Worm (Caenorhabditis elegans): Measurements from ENCODE around the gene mrpl-44.

The mrpl-44 gene

DNA sequence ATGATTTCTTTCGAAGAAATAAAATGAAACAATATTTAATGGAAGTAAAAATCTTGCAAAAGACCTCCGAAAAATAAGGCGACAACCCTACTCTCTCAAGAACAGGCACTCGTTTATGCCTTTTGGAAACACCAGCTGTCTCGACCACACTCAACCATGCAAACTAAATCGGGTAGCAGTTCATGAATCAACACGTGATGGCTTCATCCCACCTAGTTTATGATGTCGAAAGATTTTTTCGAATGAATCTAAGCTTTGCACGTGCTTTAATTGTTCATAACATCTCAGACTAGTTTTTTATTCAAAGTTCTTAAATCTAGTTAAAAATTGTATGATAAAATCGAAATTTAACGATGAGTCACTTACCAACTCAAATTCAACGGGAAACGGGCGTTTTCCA is 35.9 kb downstream of the mrpl-44 start:
- TF ChIP-seq cnd-1 (tag; optimal IDR thresholded peaks at IDR 0.05) (peak; percentile 26), unc-120 (tag; optimal IDR thresholded peaks at IDR 0.05; ENCODE audit: poor library complexity, severe bottlenecking) (no peak), ceh-39 (tag; optimal IDR thresholded peaks at IDR 0.05) (no peak)

DNA sequence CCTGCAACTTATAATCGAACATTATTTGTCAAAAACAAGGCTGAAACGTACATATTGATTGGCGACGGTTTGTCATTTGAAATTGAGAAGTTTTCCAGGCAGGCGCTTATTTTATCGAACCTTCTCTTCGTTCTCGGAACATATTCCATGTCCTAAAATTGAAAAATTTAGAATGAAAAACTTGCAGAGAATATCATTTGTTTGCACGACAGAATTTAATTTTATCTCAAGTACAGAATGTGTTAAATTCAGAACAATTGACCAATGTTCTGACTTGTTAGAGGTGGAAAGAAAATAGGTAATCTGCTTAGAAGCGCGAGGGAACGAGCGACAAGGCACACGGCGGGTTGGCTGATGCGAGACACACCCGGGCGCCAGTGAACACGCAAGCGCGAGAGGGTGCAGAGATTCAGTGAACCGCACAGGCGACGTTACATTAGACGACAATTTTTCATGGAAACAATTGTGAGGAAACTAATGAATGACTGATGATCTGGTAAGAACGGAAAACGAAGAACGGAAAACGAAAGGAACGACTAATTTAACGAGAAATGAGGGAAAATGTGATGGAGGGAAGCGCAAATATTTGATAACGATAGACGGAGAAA is 36.7 kb downstream of the mrpl-44 start:
- TF ChIP-seq bed-3 (GFP tag; optimal IDR thresholded peaks at IDR 0.05) (no peak), nhr-28 (tag; optimal IDR thresholded peaks at IDR 0.05) (no peak), sptf-1 (tag; optimal IDR thresholded peaks at IDR 0.05) (no peak), snpc-4 (tag; optimal IDR thresholded peaks at IDR 0.05) (no peak), ceh-43 (GFP tag; optimal IDR thresholded peaks at IDR 0.05) (no peak), drap-1 (GFP tag; optimal IDR thresholded peaks at IDR 0.05) (no peak), elt-3 (tag; optimal IDR thresholded peaks at IDR 0.05) (no peak), blmp-1 (tag; optimal IDR thresholded peaks at IDR 0.05) (no peak), ceh-83 (GFP tag; optimal IDR thresholded peaks at IDR 0.05) (no peak), mls-2 (tag; optimal IDR thresholded peaks at IDR 0.05) (peak; percentile 28), lin-32 (GFP tag; optimal IDR thresholded peaks at IDR 0.05) (no peak), ham-2 (GFP tag; optimal IDR thresholded peaks at IDR 0.05) (peak; percentile 47), unc-62 (GFP tag; optimal IDR thresholded peaks at IDR 0.05) (no peak), lin-13 (tag; optimal IDR thresholded peaks at IDR 0.05) (no peak), M03D4.4 (tag; optimal IDR thresholded peaks at IDR 0.05) (no peak), ces-1 (GFP tag; optimal IDR thresholded peaks at IDR 0.05) (peak; percentile 59), mab-5 (tag; optimal IDR thresholded peaks at IDR 0.05) (no peak)

ce11 chrIII:9051714-9052113 is 37.5 kb downstream of the mrpl-44 start:
- TF ChIP-seq nhr-12 (tag; optimal IDR thresholded peaks at IDR 0.05) (no peak), cnd-1 (tag; optimal IDR thresholded peaks at IDR 0.05) (no peak), nhr-76 (tag; optimal IDR thresholded peaks at IDR 0.05) (no peak)

DNA sequence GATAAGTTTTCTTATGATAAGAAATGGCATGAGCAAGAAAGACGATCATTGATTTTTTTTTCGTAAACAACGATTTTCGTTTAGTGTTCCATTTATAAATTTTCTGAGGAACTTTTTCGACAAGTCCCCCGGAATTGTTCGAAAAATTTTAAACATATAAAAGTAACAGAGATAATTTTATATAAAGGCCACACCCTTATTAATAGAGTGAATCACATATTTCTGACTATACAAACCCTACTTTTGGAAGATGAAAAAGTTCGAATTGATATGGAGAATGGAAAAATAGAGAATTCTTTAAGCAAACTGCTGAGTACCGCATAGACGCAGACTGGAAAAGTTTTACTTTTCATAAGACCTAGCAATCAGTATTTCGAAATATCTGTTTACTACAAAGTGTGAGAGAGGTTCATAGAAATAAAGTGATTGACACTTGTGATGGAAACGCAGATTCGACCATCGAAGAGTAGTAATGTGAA is 38.0 kb downstream of the mrpl-44 start:
- TF ChIP-seq cnd-1 (tag; optimal IDR thresholded peaks at IDR 0.05) (no peak), ham-2 (GFP tag; optimal IDR thresholded peaks at IDR 0.05) (no peak), M03D4.4 (tag; optimal IDR thresholded peaks at IDR 0.05) (peak; percentile 18), nhr-2 (tag; optimal IDR thresholded peaks at IDR 0.05) (peak; percentile 22), mls-2 (tag; optimal IDR thresholded peaks at IDR 0.05) (peak; percentile 12), mep-1 (tag; optimal IDR thresholded peaks at IDR 0.05) (no peak), ceh-43 (GFP tag; optimal IDR thresholded peaks at IDR 0.05) (peak; percentile 6), ces-1 (GFP tag; optimal IDR thresholded peaks at IDR 0.05) (peak; percentile 23), unc-62 (GFP tag; optimal IDR thresholded peaks at IDR 0.05) (peak; percentile 58)

ce11 chrIII:9050600-9050999 is 38.6 kb downstream of the mrpl-44 start, which contains the start of gene ikke-1:
ikke-1 (minus strand) TSS chrIII:9050700.
- TF ChIP-seq snpc-4 (tag; optimal IDR thresholded peaks at IDR 0.05) = no peak
- TF ChIP-seq nhr-2 (tag; optimal IDR thresholded peaks at IDR 0.05) = peak; percentile 11

DNA sequence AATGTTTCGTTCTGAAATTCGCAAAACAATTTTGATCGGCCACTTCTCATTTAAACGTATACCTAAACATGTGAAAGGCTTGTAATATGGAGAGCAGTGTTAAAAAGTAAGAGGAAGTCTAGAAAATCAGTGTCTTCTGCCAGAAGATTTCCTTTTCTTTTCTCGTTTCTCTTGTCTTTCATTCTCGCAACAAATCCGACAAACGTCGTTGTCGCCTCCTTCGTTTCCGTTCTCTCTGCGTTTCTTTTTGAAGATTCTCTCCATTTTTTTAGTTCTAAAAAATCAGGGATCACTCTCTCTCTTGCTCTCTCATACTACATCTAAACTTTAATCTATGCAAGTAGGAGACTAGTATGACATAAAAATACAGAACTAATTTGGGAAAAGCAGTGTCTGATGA is 41.9 kb downstream of the mrpl-44 start:
- TF ChIP-seq unc-39 (tag; optimal IDR thresholded peaks at IDR 0.05) (no peak), nhr-12 (tag; optimal IDR thresholded peaks at IDR 0.05) (no peak), elt-3 (tag; optimal IDR thresholded peaks at IDR 0.05) (no peak), zip-8 (tag; optimal IDR thresholded peaks at IDR 0.05) (no peak), mab-5 (tag; optimal IDR thresholded peaks at IDR 0.05) (no peak), hlh-1 (tag; optimal IDR thresholded peaks at IDR 0.05) (no peak), M03D4.4 (tag; optimal IDR thresholded peaks at IDR 0.05) (no peak), ceh-39 (tag; optimal IDR thresholded peaks at IDR 0.05) (no peak), mep-1 (tag; optimal IDR thresholded peaks at IDR 0.05) (no peak), flh-1 (GFP tag; optimal IDR thresholded peaks at IDR 0.05) (no peak), sem-2 (GFP tag; optimal IDR thresholded peaks at IDR 0.05) (no peak)
